Fruit fly (Drosophila melanogaster) whole organism, embryonic: ENCODE data around the gene ebo.

Experiments
- Bdp1 ChIP-seq: fragments of 200-800 bp; sonication (Bioruptor generic); optimal IDR thresholded peaks from 3 replicates; lab custom pipeline; 2016; ENCODE audit warnings: missing biosample characterization, missing genetic modification characterization
- Bgb ChIP-seq: fragments of 200-800 bp; sonication (Bioruptor generic); IDR thresholded peaks from 2 replicates; pipeline ENCODE4 v1.3.6; 2022; ENCODE audit warnings: missing biosample characterization, missing genetic modification characterization; ENCODE audit not compliant: partially characterized antibody
- CG10959 ChIP-seq: fragments of 200-800 bp; sonication (Bioruptor generic); IDR thresholded peaks from 2 replicates; pipeline ENCODE4 v1.3.6; 2022; ENCODE audit warnings: missing biosample characterization, missing genetic modification characterization
- CG12769 ChIP-seq: fragments of 200-800 bp; sonication (Bioruptor generic); optimal IDR thresholded peaks from 2 replicates; lab custom pipeline; 2019; ENCODE audit warnings: missing biosample characterization, mild to moderate bottlenecking, missing genetic modification characterization, moderate library complexity
- CG15514 ChIP-seq: fragments of 200-800 bp; sonication (Bioruptor generic); optimal IDR thresholded peaks from 3 replicates; lab custom pipeline; 2017; ENCODE audit warnings: missing biosample characterization, missing genetic modification characterization, mild to moderate bottlenecking, moderate library complexity, missing genetic modification reagents
- CG15601 ChIP-seq: fragments of 200-800 bp; sonication (Bioruptor generic); optimal IDR thresholded peaks from 3 replicates; lab custom pipeline; 2019; ENCODE audit warnings: missing biosample characterization, mild to moderate bottlenecking, missing genetic modification characterization, moderate library complexity
- CG1603 ChIP-seq: fragments of 200-800 bp; sonication (Bioruptor generic); optimal IDR thresholded peaks from 2 replicates; lab custom pipeline; 2019; ENCODE audit warnings: missing biosample characterization, mild to moderate bottlenecking, missing genetic modification characterization, moderate library complexity
- CG16779 ChIP-seq: fragments of 200-800 bp; sonication (Bioruptor generic); IDR thresholded peaks from 2 replicates; pipeline ENCODE4 v1.3.6; 2022; ENCODE audit warnings: missing biosample characterization, missing genetic modification characterization
- CG17328 ChIP-seq: fragments of 200-800 bp; sonication (Bioruptor generic); IDR thresholded peaks from 2 replicates; pipeline ENCODE4 v1.3.6; 2022; ENCODE audit warnings: missing biosample characterization, missing genetic modification characterization
- CG17802 ChIP-seq: fragments of 200-800 bp; sonication (Bioruptor generic); optimal IDR thresholded peaks from 2 replicates; lab custom pipeline; 2018; ENCODE audit warnings: missing biosample characterization, mild to moderate bottlenecking, missing genetic modification characterization, moderate library complexity
- CG1832 ChIP-seq: fragments of 200-800 bp; sonication (Bioruptor generic); optimal IDR thresholded peaks from 2 replicates; lab custom pipeline; 2017; ENCODE audit warnings: missing biosample characterization, mild to moderate bottlenecking, missing genetic modification characterization, inconsistent platforms
- CG3163 ChIP-seq: fragments of 200-800 bp; sonication (Bioruptor generic); optimal IDR thresholded peaks from 3 replicates; lab custom pipeline; 2016; ENCODE audit warnings: missing biosample characterization, missing genetic modification characterization
- CG32772 ChIP-seq: fragments of 200-800 bp; sonication (Bioruptor generic); IDR thresholded peaks from 2 replicates; pipeline ENCODE4 v1.3.6; 2022; ENCODE audit warnings: missing biosample characterization, missing genetic modification characterization
- CG33213 ChIP-seq: fragments of 200-800 bp; sonication (Bioruptor generic); optimal IDR thresholded peaks from 3 replicates; lab custom pipeline; 2016; ENCODE audit warnings: missing biosample characterization, missing genetic modification characterization
- CG34224 ChIP-seq: fragments of 200-800 bp; sonication (Bioruptor generic); IDR thresholded peaks from 3 replicates; pipeline ENCODE4 v1.3.6; 2022; ENCODE audit warnings: missing biosample characterization, missing genetic modification characterization; ENCODE audit not compliant: partially characterized antibody
- CG3838 ChIP-seq: fragments of 200-800 bp; sonication (Bioruptor generic); optimal IDR thresholded peaks from 3 replicates; lab custom pipeline; 2016; ENCODE audit warnings: missing biosample characterization, missing genetic modification characterization
- CG4328 ChIP-seq: fragments of 200-800 bp; sonication (Bioruptor generic); optimal IDR thresholded peaks from 3 replicates; lab custom pipeline; 2017; ENCODE audit warnings: missing biosample characterization, missing genetic modification reagents, missing genetic modification characterization
- CG6175 ChIP-seq: fragments of 200-800 bp; sonication (Bioruptor generic); IDR thresholded peaks from 3 replicates; pipeline ENCODE4 v1.3.6; 2022; ENCODE audit warnings: missing biosample characterization, missing genetic modification characterization
- CG6854 ChIP-seq: fragments of 200-800 bp; sonication (Bioruptor generic); optimal IDR thresholded peaks from 3 replicates; lab custom pipeline; 2017; ENCODE audit warnings: missing biosample characterization, mild to moderate bottlenecking, missing genetic modification characterization
- CG7357 ChIP-seq: fragments of 200-800 bp; sonication (Bioruptor generic); IDR thresholded peaks from 3 replicates; pipeline ENCODE4 v1.3.6; 2022; ENCODE audit warnings: missing biosample characterization, missing genetic modification characterization
- CG7963 ChIP-seq: fragments of 200-800 bp; sonication (Bioruptor generic); IDR thresholded peaks from 3 replicates; pipeline ENCODE4 v1.3.6; 2022; ENCODE audit warnings: missing biosample characterization, missing genetic modification characterization; ENCODE audit not compliant: partially characterized antibody
- CG8281 ChIP-seq: fragments of 200-800 bp; sonication (Bioruptor generic); optimal IDR thresholded peaks from 2 replicates; lab custom pipeline; 2018; ENCODE audit warnings: missing biosample characterization, mild to moderate bottlenecking, missing genetic modification characterization, moderate library complexity
- CG8359 ChIP-seq: fragments of 200-800 bp; sonication (Bioruptor generic); optimal IDR thresholded peaks from 2 replicates; lab custom pipeline; 2017; ENCODE audit warnings: missing biosample characterization, mild to moderate bottlenecking, missing genetic modification characterization, borderline replicate concordance
- CG9932 ChIP-seq: fragments of 200-800 bp; sonication (Bioruptor generic); IDR thresholded peaks from 2 replicates; pipeline ENCODE4 v1.3.6; 2022; ENCODE audit warnings: missing biosample characterization, missing genetic modification characterization
- D19B ChIP-seq: fragments of 200-800 bp; sonication (Bioruptor generic); optimal IDR thresholded peaks from 2 replicates; lab custom pipeline; 2017; ENCODE audit warnings: missing biosample characterization, mild to moderate bottlenecking, missing genetic modification characterization
- Gsc ChIP-seq: fragments of 200-800 bp; sonication (Bioruptor generic); IDR thresholded peaks from 2 replicates; pipeline ENCODE4 v1.3.6; 2022; ENCODE audit warnings: missing biosample characterization, missing genetic modification characterization
- Hr39 ChIP-seq: fragments of >200 bp; optimal IDR thresholded peaks from 2 replicates; lab custom pipeline; 2017
- Hr78 ChIP-seq, 2 experiments: fragments of 200-800 bp in 1 of 2; fragments of >200 bp in 1 of 2; sonication (Bioruptor generic) in 1 of 2; optimal IDR thresholded peaks; 2 replicates each; lab custom pipeline; 2017 to 2019; ENCODE audit warnings: missing biosample characterization in 2 of 2, missing genetic modification characterization in 2 of 2, mild to moderate bottlenecking in 1 of 2, moderate library complexity in 1 of 2
- Lpt ChIP-seq: fragments of >200 bp; optimal IDR thresholded peaks from 2 replicates; lab custom pipeline; 2018; ENCODE audit warnings: missing biosample characterization, missing genetic modification characterization
- MBD-R2 ChIP-seq: fragments of 200-800 bp; sonication (Bioruptor generic); IDR thresholded peaks from 2 replicates; pipeline ENCODE4 v1.3.6; 2022; ENCODE audit warnings: missing biosample characterization, missing genetic modification characterization
- MTF-1 ChIP-seq: fragments of 200-800 bp; sonication (Bioruptor generic); optimal IDR thresholded peaks from 2 replicates; lab custom pipeline; 2018; ENCODE audit warnings: missing biosample characterization, mild to moderate bottlenecking, missing genetic modification characterization, borderline replicate concordance
- Mad ChIP-seq: fragments of 200-800 bp; sonication (Bioruptor generic); optimal IDR thresholded peaks from 2 replicates; lab custom pipeline; 2016; ENCODE audit warnings: missing biosample characterization, missing genetic modification characterization
- NFAT ChIP-seq: fragments of 200-800 bp; sonication (Bioruptor generic); IDR thresholded peaks from 2 replicates; pipeline ENCODE4 v1.3.6; 2022; ENCODE audit warnings: missing biosample characterization, missing genetic modification characterization
- Nf-YA ChIP-seq: fragments of 200-800 bp; sonication (Bioruptor generic); IDR thresholded peaks from 2 replicates; pipeline ENCODE4 v1.3.6; 2022; ENCODE audit warnings: missing biosample characterization, missing genetic modification characterization
- PHDP ChIP-seq: fragments of 200-800 bp; sonication (Bioruptor generic); optimal IDR thresholded peaks from 3 replicates; lab custom pipeline; 2018; ENCODE audit warnings: missing biosample characterization, mild to moderate bottlenecking, missing genetic modification characterization, moderate library complexity
- Sry-δ ChIP-seq: fragments of 200-800 bp; sonication (Bioruptor generic); optimal IDR thresholded peaks from 2 replicates; lab custom pipeline; 2016; ENCODE audit warnings: missing biosample characterization, missing genetic modification characterization
- Tbp ChIP-seq: fragments of >200 bp; optimal IDR thresholded peaks from 2 replicates; lab custom pipeline; 2018; ENCODE audit warnings: missing biosample characterization, missing genetic modification characterization
- ap ChIP-seq: fragments of 200-800 bp; sonication (Bioruptor generic); IDR thresholded peaks from 2 replicates; pipeline ENCODE4 v1.3.6; 2022; ENCODE audit warnings: missing biosample characterization, missing genetic modification characterization
- ara ChIP-seq: fragments of 200-800 bp; sonication (Bioruptor generic); IDR thresholded peaks from 2 replicates; pipeline ENCODE4 v1.3.6; 2022; ENCODE audit warnings: missing biosample characterization, missing genetic modification characterization
- bigmax ChIP-seq: fragments of 200-800 bp; sonication (Bioruptor generic); optimal IDR thresholded peaks from 2 replicates; lab custom pipeline; 2018; ENCODE audit warnings: missing biosample characterization, mild to moderate bottlenecking, missing genetic modification characterization
- crol ChIP-seq: fragments of 200-800 bp; sonication (Bioruptor generic); IDR thresholded peaks from 2 replicates; pipeline ENCODE4 v1.3.6; 2022; ENCODE audit warnings: missing biosample characterization, missing genetic modification characterization
- dan ChIP-seq: fragments of 200-800 bp; sonication (Bioruptor generic); IDR thresholded peaks from 2 replicates; pipeline ENCODE4 v1.3.6; 2022; ENCODE audit warnings: missing biosample characterization, missing genetic modification characterization
- ems ChIP-seq: fragments of 200-800 bp; sonication (Bioruptor generic); optimal IDR thresholded peaks from 3 replicates; lab custom pipeline; 2016; ENCODE audit warnings: missing biosample characterization, missing genetic modification characterization
- ftz-f1 ChIP-seq: fragments of 200-800 bp; sonication (Bioruptor generic); optimal IDR thresholded peaks from 2 replicates; lab custom pipeline; 2016; ENCODE audit warnings: missing biosample characterization, missing genetic modification characterization
- klu ChIP-seq: fragments of 200-800 bp; sonication (Bioruptor generic); IDR thresholded peaks from 2 replicates; pipeline ENCODE4 v1.3.6; 2022; ENCODE audit warnings: missing biosample characterization, missing genetic modification characterization
- lbe ChIP-seq: fragments of 200-800 bp; sonication (Bioruptor generic); optimal IDR thresholded peaks from 2 replicates; lab custom pipeline; 2016; ENCODE audit warnings: missing biosample characterization, mild to moderate bottlenecking, missing genetic modification characterization
- lmd ChIP-seq: fragments of 200-800 bp; sonication (Bioruptor generic); IDR thresholded peaks from 2 replicates; pipeline ENCODE4 v1.3.6; 2022; ENCODE audit warnings: missing biosample characterization, missing genetic modification characterization
- pita ChIP-seq: fragments of 200-800 bp; sonication (Bioruptor generic); optimal IDR thresholded peaks from 2 replicates; lab custom pipeline; 2017; ENCODE audit warnings: missing biosample characterization, mild to moderate bottlenecking, missing genetic modification characterization
- tgo ChIP-seq: fragments of 200-800 bp; sonication (Bioruptor generic); IDR thresholded peaks from 3 replicates; pipeline ENCODE4 v1.3.6; 2022; ENCODE audit warnings: missing biosample characterization, missing genetic modification characterization
- unc-4 ChIP-seq: fragments of 200-800 bp; sonication (Bioruptor generic); IDR thresholded peaks from 2 replicates; pipeline ENCODE4 v1.3.6; 2022; ENCODE audit warnings: missing biosample characterization, missing genetic modification characterization; ENCODE audit not compliant: partially characterized antibody

Gene ebo

dm6 chrX:499589-500041 is 23.2 kb upstream of the ebo start (continued):
- TF ChIP-seq CG4328 (GFP tag; lab: Kevin White, UChicago) (peak; percentile 81), Hr39 (lab: Kevin White, UChicago) (no peak), D19B (GFP tag; lab: Kevin White, UChicago) (peak; percentile 77), bigmax (GFP tag; lab: Kevin White, UChicago) (peak; percentile 25), klu (GFP tag; lab: Robert Waterston, UW) (peak; percentile 48; the same call in 1 of the 2 replicates), MTF-1 (GFP tag; lab: Kevin White, UChicago) (peak; percentile 61), CG15601 (tag; lab: Kevin White, UChicago) (peak; percentile 71), lbe (GFP tag; lab: Kevin White, UChicago) (peak; percentile 24), CG7357 (GFP tag; lab: Robert Waterston, UW) (peak; percentile 58; the same call in 1 of the 3 replicates), CG7963 (GFP tag; lab: Robert Waterston, UW) (no peak), ftz-f1 (peak; percentile 29), dan (GFP tag; lab: Robert Waterston, UW) (no peak), CG17802 (tag; lab: Kevin White, UChicago) (no peak), CG32772 (peak; percentile 53; the same call in 1 of the 2 replicates), CG16779 (GFP tag; lab: Robert Waterston, UW) (no peak), CG1832 (GFP tag; lab: Kevin White, UChicago) (no peak), Nf-YA (GFP tag; lab: Robert Waterston, UW) (peak; percentile 41; the same call in 1 of the 2 replicates), Bdp1 (peak; percentile 28), lmd (GFP tag; lab: Robert Waterston, UW) (peak; percentile 79), Sry-δ (GFP tag; lab: Kevin White, UChicago) (peak; percentile 39), CG6175 (peak; percentile 54; the same call in 1 of the 3 replicates), tgo (GFP tag; lab: Robert Waterston, UW) (peak; percentile 70), crol (no peak), CG15514 (GFP tag; lab: Kevin White, UChicago) (peak; percentile 86), CG9932 (peak; percentile 67), CG33213 (GFP tag; lab: Kevin White, UChicago) (peak; percentile 64), CG8281 (tag; lab: Kevin White, UChicago) (peak; percentile 65), Gsc (GFP tag; lab: Robert Waterston, UW) (no peak), CG17328 (GFP tag; lab: Robert Waterston, UW) (peak; percentile 54; the same call in 1 of the 2 replicates), CG10959 (0 out of 2 replicates have a peak, but pooled peaks have one; percentile 9), unc-4 (no peak), CG12769 (tag; lab: Kevin White, UChicago) (peak; percentile 92), CG8359 (GFP tag; lab: Kevin White, UChicago) (peak; percentile 52), Bgb (GFP tag; lab: Robert Waterston, UW) (no peak; the same call in 1 of the 2 replicates), Hr78 (GFP tag; optimal IDR thresholded peaks at IDR 0.05; lab: Kevin White, UChicago) (peak in 1 of 2 experiments; percentile 11), pita (no peak), MBD-R2 (GFP tag; lab: Robert Waterston, UW) (peak; percentile 51; the same call in 1 of the 2 replicates), PHDP (tag; lab: Kevin White, UChicago) (peak; percentile 87), CG3163 (peak; percentile 63), CG34224 (GFP tag; lab: Robert Waterston, UW) (no peak), CG3838 (GFP tag; lab: Kevin White, UChicago) (peak; percentile 53), Tbp (GFP tag; lab: Kevin White, UChicago) (no peak), ara (GFP tag; lab: Robert Waterston, UW) (peak; percentile 48), CG1603 (tag; lab: Kevin White, UChicago) (peak; percentile 71), CG6854 (peak; percentile 87), ems (GFP tag; lab: Kevin White, UChicago) (peak; percentile 72), ap (GFP tag; lab: Robert Waterston, UW) (no peak), Lpt (GFP tag; lab: Kevin White, UChicago) (no peak), Mad (GFP tag; lab: Kevin White, UChicago) (peak; percentile 66), NFAT (GFP tag; lab: Robert Waterston, UW) (peak; percentile 36; the same call in 1 of the 2 replicates)
